Worm (Caenorhabditis elegans) whole organism, midembryonic: Measurements from ENCODE around the gene eif-2Bgamma.
A peak's percentile ranks its signal among the peaks of the same experiment; 100 is the strongest.

ENCODE experiments used
- cog-1 ChIP-seq: sonication (generic microtip); optimal IDR thresholded peaks from 2 replicates; lab custom pipeline; 2016; ENCODE audit warnings: missing genetic modification characterization, missing compliant biosample characterization
- flt-1 ChIP-seq: fragments of 200-800 bp; sonication (Bioruptor generic); IDR thresholded peaks from 2 replicates; pipeline ENCODE4 v1.3.6; 2022; ENCODE audit warnings: missing genetic modification characterization, missing compliant biosample characterization
- klf-2 ChIP-seq: fragments of 200-800 bp; sonication (Bioruptor generic); conservative IDR thresholded peaks from 2 replicates; pipeline ENCODE4 v1.3.6; 2022; ENCODE audit warnings: missing genetic modification reagents, missing genetic modification characterization, missing compliant biosample characterization
- ref-1 ChIP-seq: fragments of 200-800 bp; sonication (Bioruptor generic); conservative IDR thresholded peaks from 2 replicates; pipeline ENCODE4 v1.3.6; 2022; ENCODE audit warnings: missing genetic modification reagents, missing genetic modification characterization, missing compliant biosample characterization
- tab-1 ChIP-seq: fragments of 200-800 bp; sonication (Bioruptor generic); IDR thresholded peaks from 2 replicates; pipeline ENCODE4 v1.3.6; 2022; ENCODE audit warnings: missing genetic modification characterization, missing compliant biosample characterization
- ztf-23 ChIP-seq: fragments of 200-800 bp; sonication (Bioruptor generic); IDR thresholded peaks from 2 replicates; pipeline ENCODE4 v1.3.6; 2022; ENCODE audit warnings: missing genetic modification reagents, missing genetic modification characterization, missing compliant biosample characterization

ce11 chrII:6968191-6968675 lies 785 bp upstream of the eif-2Bgamma start:
- TF ChIP-seq ztf-23 (GFP tag; lab: Robert Waterston, UW): no peak
- no peak for TF ChIP-seq tab-1 (GFP tag; lab: Robert Waterston, UW)
- TF ChIP-seq ref-1 (GFP tag; lab: Robert Waterston, UW): peak; percentile 4; the same call in 1 of the 2 replicates
- no peak; the same call in 1 of the 2 replicates for TF ChIP-seq klf-2 (GFP tag; lab: Robert Waterston, UW)
- no peak for TF ChIP-seq cog-1 (tag; lab: Kevin White, UChicago)
- peak; percentile 68 for TF ChIP-seq flt-1 (GFP tag; lab: Robert Waterston, UW)
